Worm (Caenorhabditis elegans): ENCODE measurements around the gene unc-36.

DNA sequence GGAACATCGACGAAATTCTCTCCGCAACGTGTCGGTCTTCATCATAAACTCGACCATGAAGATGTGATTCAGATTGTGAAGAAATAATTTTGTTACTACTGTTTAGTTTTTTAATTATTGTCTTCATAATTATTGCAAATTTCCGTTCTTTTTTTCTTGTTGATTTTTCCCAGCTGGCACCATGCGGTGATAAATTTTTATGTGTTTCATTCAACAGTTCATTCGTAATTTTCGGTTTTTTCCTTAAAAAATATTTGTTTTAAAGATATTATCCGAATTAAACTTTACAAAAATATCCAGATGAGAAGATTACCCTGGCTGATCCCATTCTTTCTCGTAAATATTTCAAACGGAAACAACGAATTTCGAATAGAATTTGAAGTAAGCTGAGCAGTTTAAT is 46.0 kb upstream of the unc-36 start, which contains the start of gene C02F5.13:
- TF ChIP-seq him-1 (tag; optimal IDR thresholded peaks at IDR 0.05) (no peak), dao-5 (tag; optimal IDR thresholded peaks at IDR 0.05) (no peak)

Measured in whole organism, L4/young adult.